Fruit fly (Drosophila melanogaster) ovary, adult (tissue): ENCODE results near the gene Rpt6R.

ENCODE experiments used
- CG17801 ChIP-seq: fragments of 200-800 bp; optimal IDR thresholded peaks from 2 replicates; lab custom pipeline; 2019; ENCODE audit warnings: missing biosample characterization, mild to moderate bottlenecking, missing genetic modification characterization, moderate library complexity; ENCODE audit not compliant: partially characterized antibody

The Rpt6R gene

DNA sequence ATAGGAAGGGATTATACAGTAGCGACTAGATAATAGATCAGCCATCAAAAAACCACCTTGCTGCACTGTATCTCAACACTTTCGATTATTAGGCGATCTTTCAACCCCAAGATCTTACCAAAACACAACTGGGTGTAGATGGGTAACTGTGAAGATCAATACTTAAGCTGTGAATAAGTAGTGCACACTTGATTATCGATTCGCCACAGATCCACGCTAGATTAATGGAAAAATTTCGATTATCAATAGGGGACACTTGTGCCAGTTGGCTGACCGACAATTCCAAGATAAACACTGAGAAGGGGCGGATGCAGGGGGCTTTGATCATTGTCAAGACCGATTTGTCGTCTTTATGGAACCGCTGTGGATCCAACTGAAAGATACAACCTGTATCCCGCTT, 4.4 kb downstream of the Rpt6R start, which contains the start of gene CG9702:
Gene CG9702 (plus strand): TSS at position 301 of the 400 bp plus-strand sequence.
- no peak for TF ChIP-seq CG17801

DNA sequence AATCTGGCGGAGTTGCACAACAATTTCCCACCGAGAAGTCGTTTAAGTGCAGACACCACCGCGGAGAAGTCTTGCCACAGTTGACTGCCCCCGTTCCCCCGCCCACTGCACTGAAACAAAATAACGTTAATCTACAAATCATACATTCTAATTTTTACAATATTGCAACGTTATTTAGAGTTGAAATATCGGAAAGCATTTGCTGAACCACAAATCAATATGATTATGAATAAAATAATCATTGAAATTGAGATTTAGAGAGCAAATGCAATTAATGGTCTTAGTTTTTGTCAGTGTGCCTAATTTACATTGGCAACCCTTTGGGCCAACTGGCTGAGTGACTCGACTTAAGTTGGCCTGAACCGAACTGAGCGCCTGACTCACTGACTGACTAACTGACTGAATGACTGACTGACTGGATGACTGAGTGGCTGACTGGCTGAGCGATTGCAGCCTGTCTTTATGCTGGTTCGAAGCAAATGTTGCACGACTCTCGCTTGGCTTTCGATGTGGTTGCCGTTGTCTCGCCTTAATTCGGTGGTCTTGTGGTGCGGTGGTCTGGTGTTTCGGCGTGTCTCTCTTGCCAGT, 12.8 kb downstream of the Rpt6R start:
- no peak for TF ChIP-seq CG17801

DNA sequence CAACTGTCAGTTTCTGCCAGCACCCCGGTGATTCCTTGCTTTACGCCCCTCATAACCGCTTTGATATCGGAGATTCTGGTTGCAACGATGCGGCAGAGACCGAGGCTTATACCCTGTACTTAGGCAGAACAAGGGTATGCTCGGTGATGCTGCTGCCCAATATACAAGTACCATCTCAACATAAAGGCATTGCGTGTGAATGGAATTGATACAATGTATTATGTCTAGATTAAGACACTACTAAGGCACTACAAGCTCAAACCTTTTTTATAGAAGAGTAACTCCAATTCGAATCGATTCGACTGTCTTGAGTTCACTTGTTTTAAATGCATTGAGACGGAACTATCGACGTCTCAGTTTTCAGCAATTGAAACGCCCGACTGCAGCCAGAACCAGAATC, 16.3 kb downstream of the Rpt6R start:
- no peak for TF ChIP-seq CG17801

DNA sequence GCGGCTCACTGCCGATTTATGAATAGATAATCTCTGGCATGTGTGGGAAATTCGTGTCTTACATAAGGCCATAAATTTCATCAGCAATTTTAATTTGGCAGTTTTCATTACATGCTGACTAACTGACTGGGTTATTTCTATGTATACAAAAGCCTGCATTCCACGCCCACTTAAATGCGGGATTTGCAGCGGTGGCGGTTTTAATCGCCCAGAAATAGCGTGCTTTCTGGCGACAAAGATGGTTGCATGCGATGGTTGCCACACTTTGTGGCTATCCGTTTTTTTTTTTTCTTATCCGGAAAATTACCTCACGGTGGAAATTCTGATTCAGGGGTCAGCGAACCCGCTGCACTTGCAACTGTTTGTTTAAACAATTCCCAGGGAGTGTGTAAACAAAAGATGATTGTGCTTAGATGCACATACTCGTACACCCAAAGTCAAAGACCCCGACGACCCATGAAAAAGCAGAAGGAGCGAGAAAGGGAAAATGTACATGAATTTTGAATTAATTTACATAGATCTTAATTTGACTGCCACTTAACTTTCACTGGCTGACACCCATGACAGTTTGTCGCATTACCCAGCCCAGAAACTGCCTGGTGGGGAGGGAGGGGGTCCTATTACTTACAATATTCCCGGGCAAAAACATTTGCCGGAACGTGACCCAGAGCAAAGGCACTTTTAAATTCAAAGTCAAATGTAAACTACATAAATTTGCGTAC, 17.2 kb downstream of the Rpt6R start:
- TF ChIP-seq CG17801: no peak

- TF ChIP-seq CG17801: no peak
Measured at dm6 chr3R:30564479-30564878, 19.0 kb downstream of the Rpt6R start.

DNA sequence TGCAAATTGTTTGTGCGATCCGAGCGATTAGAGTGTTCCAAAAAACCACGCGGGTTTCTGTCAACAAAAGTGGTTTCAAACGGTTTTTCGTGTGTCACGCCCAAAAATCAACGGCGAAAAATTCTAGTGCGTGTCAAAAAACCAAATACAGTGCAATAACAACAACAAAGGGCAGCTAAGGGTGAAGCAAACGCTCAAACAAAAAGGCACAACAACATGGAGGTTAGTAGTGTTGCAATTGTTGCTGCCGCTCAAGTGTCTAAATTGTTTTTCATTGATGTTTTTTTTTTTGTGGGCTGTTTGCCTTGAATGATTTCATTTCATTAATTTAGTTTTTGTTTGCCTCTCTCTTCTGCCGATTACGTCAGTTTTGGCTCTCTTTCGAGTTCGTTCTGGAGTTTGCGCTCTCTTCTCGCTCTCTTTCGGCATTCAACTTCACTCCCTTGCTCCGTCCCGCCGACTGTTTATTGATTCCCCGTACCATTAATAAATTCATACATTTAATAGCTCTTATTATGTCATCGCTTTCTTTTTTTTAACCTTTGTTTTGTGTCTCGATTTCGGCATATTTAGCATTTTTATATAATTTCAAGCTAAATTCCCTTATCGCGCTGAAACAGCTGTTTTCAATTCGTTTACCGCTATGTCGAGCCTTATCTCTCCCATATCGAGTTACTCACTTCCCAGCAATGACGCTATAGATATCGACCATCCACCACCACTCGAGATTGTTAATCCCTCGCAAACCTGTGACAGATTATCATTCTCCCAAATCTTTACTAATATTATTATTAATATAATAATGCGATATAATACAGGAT, 20.0 kb downstream of the Rpt6R start:
- no peak for TF ChIP-seq CG17801

- no peak for TF ChIP-seq CG17801
Measured at dm6 chr3R:30562733-30563259, 20.7 kb downstream of the Rpt6R start.

DNA sequence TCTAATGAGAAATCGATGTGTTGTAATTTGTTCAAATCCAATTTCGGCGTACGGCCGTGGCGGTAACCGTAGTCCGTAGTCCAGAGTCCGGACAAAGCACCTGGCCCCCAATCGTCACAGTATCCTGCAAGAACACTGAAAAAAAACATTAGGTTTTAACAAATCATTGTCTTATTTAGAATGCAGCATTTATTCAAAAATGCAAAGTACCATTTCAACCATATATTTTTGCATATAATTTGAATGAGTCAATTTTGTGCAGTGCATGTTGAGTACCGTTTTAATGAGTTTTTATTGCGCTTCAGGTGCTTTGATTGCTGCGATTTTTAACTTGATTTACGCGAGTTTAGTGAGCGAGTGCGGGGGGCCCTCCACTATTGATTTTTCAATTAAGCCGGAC, 22.3 kb downstream of the Rpt6R start:
- TF ChIP-seq CG17801: no peak

dm6 chr3R:30560070-30560469, 23.4 kb downstream of the Rpt6R start, which contains the start of gene CG34155:
CG34155 (minus strand) TSS chr3R:30560199.
- no peak for TF ChIP-seq CG17801

- no peak for TF ChIP-seq CG17801
Measured at dm6 chr3R:30552548-30552947, 30.9 kb downstream of the Rpt6R start.

- no peak for TF ChIP-seq CG17801
Measured at dm6 chr3R:30550044-30550443, 33.5 kb downstream of the Rpt6R start.

DNA sequence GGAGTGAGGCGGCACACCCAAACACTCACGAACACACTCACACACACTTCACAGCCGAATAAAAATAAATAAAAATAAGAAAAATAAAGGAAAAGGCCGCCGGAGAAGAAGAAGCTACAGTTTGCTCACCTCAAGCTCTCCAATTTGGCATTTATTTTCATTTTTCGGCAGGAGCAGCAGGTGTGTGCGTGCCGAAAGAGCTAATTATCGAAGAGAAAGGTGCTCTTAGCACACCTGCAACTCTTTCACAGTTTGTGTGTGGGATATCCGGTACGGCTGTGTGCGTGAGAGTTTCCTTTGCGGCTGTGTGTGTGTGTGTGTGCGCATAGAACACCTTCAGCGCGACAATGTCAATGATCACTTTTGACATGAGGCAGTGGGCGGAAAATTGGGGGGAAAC, 38.5 kb downstream of the Rpt6R start:
- no peak for TF ChIP-seq CG17801

DNA sequence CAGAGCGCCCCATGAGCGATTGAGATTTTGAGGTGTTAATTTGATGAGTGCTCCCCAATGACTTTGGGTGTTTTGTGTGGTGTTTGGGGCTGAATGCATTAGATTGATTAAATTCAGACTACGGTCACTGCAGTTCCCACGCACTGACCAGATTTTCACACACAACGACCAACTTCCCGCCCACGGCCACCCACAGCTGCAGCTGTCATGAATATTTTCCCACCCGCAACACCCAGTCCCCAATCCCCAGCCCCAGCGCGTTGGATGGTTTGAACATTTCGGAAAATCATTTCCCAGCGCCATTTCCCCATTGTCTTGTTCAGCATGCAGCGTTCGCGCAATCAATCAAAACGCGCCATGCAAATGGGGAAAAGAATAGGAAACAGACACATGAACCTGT, 42.0 kb downstream of the Rpt6R start:
- no peak for TF ChIP-seq CG17801

DNA sequence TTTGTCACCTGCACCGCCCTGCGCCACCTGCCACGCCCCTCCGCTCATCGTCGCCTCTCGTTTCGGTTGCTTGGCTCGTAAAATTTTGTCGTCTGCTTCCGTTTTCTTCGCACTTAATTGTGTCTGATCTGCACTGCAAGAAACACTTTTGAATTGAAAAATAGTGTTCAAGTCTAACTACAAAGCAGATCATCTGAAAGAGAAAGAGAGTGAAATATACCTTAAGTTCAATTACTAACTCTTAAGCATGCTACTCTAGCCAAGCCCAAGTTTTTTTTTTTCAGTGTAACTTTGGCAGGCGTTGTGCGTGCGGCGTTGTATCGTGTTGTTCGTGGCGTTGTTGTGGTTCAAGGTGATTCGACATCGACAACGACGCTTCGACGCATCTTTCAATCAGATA, 43.3 kb downstream of the Rpt6R start:
- no peak for TF ChIP-seq CG17801

DNA sequence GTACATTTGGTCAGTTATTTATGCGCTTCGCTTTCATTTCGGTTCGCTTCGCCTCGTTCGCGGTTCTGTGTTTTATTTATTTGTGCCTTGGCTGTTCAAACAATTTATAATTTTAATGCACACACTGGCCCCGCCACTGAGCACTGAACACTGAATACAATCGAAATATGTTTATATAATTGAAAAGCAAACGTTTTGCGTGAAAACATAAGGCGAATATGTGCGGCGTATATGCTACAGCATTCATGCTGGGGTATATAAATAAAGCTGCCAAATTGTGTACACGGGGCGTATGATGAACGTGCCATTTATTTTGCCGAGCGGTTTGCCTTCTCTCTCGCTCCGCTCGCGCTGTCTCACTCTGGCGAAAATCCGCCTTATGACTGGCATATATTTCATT, 46.6 kb downstream of the Rpt6R start:
- no peak for TF ChIP-seq CG17801

DNA sequence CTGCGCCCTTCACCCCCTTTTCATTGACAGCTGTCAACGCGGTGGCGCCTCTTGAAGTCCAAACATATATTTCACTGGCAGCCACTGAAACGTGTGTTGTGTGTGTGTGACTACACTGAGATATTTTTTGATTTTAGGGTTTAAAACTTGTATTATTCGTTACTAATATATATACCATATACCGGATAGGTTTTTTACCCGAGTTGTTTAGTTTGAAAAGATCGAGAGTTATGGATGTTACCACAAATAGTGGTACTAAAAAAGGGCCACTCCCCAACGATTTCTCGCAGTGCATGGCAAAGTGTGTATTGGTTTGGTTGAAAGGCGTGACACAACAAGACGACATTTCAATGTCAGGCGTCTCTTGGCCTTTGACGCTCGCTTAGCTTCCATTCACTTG, 47.1 kb downstream of the Rpt6R start:
- no peak for TF ChIP-seq CG17801

DNA sequence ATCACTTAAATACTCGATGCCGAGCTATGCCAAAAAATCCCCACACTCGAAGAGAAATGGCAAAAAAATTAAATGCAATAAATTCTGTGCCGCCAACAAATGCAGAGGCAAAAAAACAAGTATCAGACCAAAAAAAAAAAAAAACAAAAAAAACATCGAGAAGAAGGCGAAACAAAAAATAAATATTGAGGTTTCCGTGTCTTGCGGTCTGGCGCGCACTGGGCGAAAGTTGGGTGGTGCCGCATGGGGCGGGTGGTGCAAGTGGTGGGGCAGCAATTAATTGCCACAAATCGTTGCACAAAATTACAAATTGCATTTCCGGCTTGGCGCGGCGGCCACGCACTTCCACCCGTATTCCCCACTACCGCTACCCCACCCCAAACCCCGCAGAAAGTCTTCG, 49.1 kb downstream of the Rpt6R start:
- no peak for TF ChIP-seq CG17801
